Worm (Caenorhabditis elegans): ENCODE results near the gene M03F8.6.

M03F8.6 gene

ce11 chrV:5919887-5920286 is 34.8 kb downstream of the M03F8.6 start, which contains the start of gene C04E6.12:
TSS of gene C04E6.12 (minus strand) at chrV:5919987.
- no peak for TF ChIP-seq flt-1 (GFP tag; IDR thresholded peaks at IDR 0.05)
- no peak for TF ChIP-seq klf-2 (GFP tag; conservative IDR thresholded peaks at IDR 0.05)
- no peak for TF ChIP-seq cog-1 (tag; optimal IDR thresholded peaks at IDR 0.05)
- TF ChIP-seq T22C8.4 (GFP tag; IDR thresholded peaks at IDR 0.05), result no peak
- TF ChIP-seq med-1 (GFP tag; optimal IDR thresholded peaks at IDR 0.05; ENCODE audit: insufficient read depth), result no peak
- TF ChIP-seq ref-1 (GFP tag; conservative IDR thresholded peaks at IDR 0.05), result no peak
- TF ChIP-seq ztf-29 (GFP tag; IDR thresholded peaks at IDR 0.05), result no peak

DNA sequence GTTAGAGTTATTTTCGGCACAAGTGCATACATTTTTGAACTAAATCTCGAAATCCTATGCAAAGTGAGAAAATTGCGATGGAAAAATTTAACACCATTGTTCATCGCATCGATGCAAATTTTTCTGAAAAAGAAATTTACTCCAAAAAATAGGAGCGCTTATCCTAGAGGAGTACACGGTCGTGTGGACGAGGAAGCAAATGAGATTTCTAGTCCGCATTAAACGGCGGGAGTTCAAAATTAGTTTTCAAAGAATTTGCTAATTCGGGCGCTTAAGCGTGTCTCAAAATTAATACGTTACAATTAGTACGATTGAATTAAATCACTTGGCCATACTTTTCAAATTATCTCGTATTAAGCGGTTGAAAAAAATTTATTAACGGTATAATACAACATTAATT is 36.9 kb downstream of the M03F8.6 start, which contains the start of gene lrpr-1:
Gene lrpr-1, minus strand, starts transcription at position 185 of the 400 bp plus-strand sequence.
- TF ChIP-seq cog-1 (tag; optimal IDR thresholded peaks at IDR 0.05) (peak; percentile 47), klf-2 (GFP tag; conservative IDR thresholded peaks at IDR 0.05) (0 out of 2 replicates have a peak, but pooled peaks have one; percentile 49), flt-1 (GFP tag; IDR thresholded peaks at IDR 0.05) (peak; percentile 79), med-1 (GFP tag; optimal IDR thresholded peaks at IDR 0.05; ENCODE audit: insufficient read depth) (no peak), ztf-29 (GFP tag; IDR thresholded peaks at IDR 0.05) (no peak), ztf-23 (GFP tag; IDR thresholded peaks at IDR 0.05) (peak; percentile 72; the same call in 1 of the 2 replicates)

ce11 chrV:5916862-5917261 is 37.8 kb downstream of the M03F8.6 start:
- no peak for TF ChIP-seq tab-1 (GFP tag; IDR thresholded peaks at IDR 0.05)
- no peak for TF ChIP-seq ztf-29 (GFP tag; IDR thresholded peaks at IDR 0.05)
- no peak for TF ChIP-seq flt-1 (GFP tag; IDR thresholded peaks at IDR 0.05)
- TF ChIP-seq med-1 (GFP tag; optimal IDR thresholded peaks at IDR 0.05; ENCODE audit: insufficient read depth), result no peak
- no peak for TF ChIP-seq ref-1 (GFP tag; conservative IDR thresholded peaks at IDR 0.05)
- TF ChIP-seq ztf-23 (GFP tag; IDR thresholded peaks at IDR 0.05), result no peak

- no peak for TF ChIP-seq klf-2 (GFP tag; conservative IDR thresholded peaks at IDR 0.05)
- TF ChIP-seq ref-1 (GFP tag; conservative IDR thresholded peaks at IDR 0.05), result no peak
- TF ChIP-seq ztf-29 (GFP tag; IDR thresholded peaks at IDR 0.05), result no peak
- no peak for TF ChIP-seq T22C8.4 (GFP tag; IDR thresholded peaks at IDR 0.05)
- TF ChIP-seq med-1 (GFP tag; optimal IDR thresholded peaks at IDR 0.05; ENCODE audit: insufficient read depth), result no peak
- TF ChIP-seq flt-1 (GFP tag; IDR thresholded peaks at IDR 0.05), result no peak
- no peak for TF ChIP-seq cog-1 (tag; optimal IDR thresholded peaks at IDR 0.05)
Measured at ce11 chrV:5912426-5912825, 42.2 kb downstream of the M03F8.6 start, which contains the start of gene C04E6.13. TSS of gene C04E6.13 (plus strand) at chrV:5912726.

ce11 chrV:5907090-5907489 is 47.6 kb downstream of the M03F8.6 start, which contains the start of gene C04E6.4:
TSS of gene C04E6.4 (plus strand) at chrV:5907390.
- TF ChIP-seq T22C8.4 (GFP tag; IDR thresholded peaks at IDR 0.05) (no peak), ztf-29 (GFP tag; IDR thresholded peaks at IDR 0.05) (no peak), med-1 (GFP tag; optimal IDR thresholded peaks at IDR 0.05; ENCODE audit: insufficient read depth) (no peak), cog-1 (tag; optimal IDR thresholded peaks at IDR 0.05) (no peak), flt-1 (GFP tag; IDR thresholded peaks at IDR 0.05) (no peak), tab-1 (GFP tag; IDR thresholded peaks at IDR 0.05) (no peak), klf-2 (GFP tag; conservative IDR thresholded peaks at IDR 0.05) (no peak)

- TF ChIP-seq med-1 (GFP tag; optimal IDR thresholded peaks at IDR 0.05; ENCODE audit: insufficient read depth) (no peak), flt-1 (GFP tag; IDR thresholded peaks at IDR 0.05) (no peak), ref-1 (GFP tag; conservative IDR thresholded peaks at IDR 0.05) (no peak), klf-2 (GFP tag; conservative IDR thresholded peaks at IDR 0.05) (no peak), ztf-29 (GFP tag; IDR thresholded peaks at IDR 0.05) (no peak), cog-1 (tag; optimal IDR thresholded peaks at IDR 0.05) (no peak), ztf-23 (GFP tag; IDR thresholded peaks at IDR 0.05) (no peak), tab-1 (GFP tag; IDR thresholded peaks at IDR 0.05) (no peak), T22C8.4 (GFP tag; IDR thresholded peaks at IDR 0.05) (no peak)
Measured at ce11 chrV:5906252-5906651, 48.4 kb downstream of the M03F8.6 start, which contains the start of gene srd-15. TSS of gene srd-15 (minus strand) at chrV:5906352.
